Fruit fly (Drosophila melanogaster) whole organism, embryonic: ENCODE results near the gene Pif1A.

ENCODE experiments used
- Asciz ChIP-seq: fragments of 200-800 bp; sonication (Bioruptor generic); optimal IDR thresholded peaks from 2 replicates; lab custom pipeline; 2017; ENCODE audit warnings: missing biosample characterization, mild to moderate bottlenecking, missing genetic modification characterization, missing genetic modification reagents
- B-H2 ChIP-seq: fragments of 200-800 bp; sonication (Bioruptor generic); optimal IDR thresholded peaks from 2 replicates; lab custom pipeline; 2018; ENCODE audit warnings: missing biosample characterization, mild to moderate bottlenecking, missing genetic modification characterization
- Bgb ChIP-seq: fragments of 200-800 bp; sonication (Bioruptor generic); IDR thresholded peaks from 2 replicates; pipeline ENCODE4 v1.3.6; 2022; ENCODE audit warnings: missing biosample characterization, missing genetic modification characterization; ENCODE audit not compliant: partially characterized antibody
- CG10321 ChIP-seq: fragments of 200-800 bp; sonication (Bioruptor generic); IDR thresholded peaks from 2 replicates; pipeline ENCODE4 v1.3.6; 2022; ENCODE audit warnings: missing biosample characterization, missing genetic modification characterization
- CG10543 ChIP-seq: fragments of 200-800 bp; sonication (Bioruptor generic); optimal IDR thresholded peaks from 3 replicates; lab custom pipeline; 2017; ENCODE audit warnings: missing biosample characterization, mild to moderate bottlenecking, missing genetic modification characterization, moderate library complexity
- CG10959 ChIP-seq: fragments of 200-800 bp; sonication (Bioruptor generic); IDR thresholded peaks from 2 replicates; pipeline ENCODE4 v1.3.6; 2022; ENCODE audit warnings: missing biosample characterization, missing genetic modification characterization
- CG11398 ChIP-seq: fragments of 200-800 bp; sonication (Bioruptor generic); optimal IDR thresholded peaks from 2 replicates; lab custom pipeline; 2016; ENCODE audit warnings: missing biosample characterization, missing genetic modification characterization
- CG12104 ChIP-seq: fragments of 200-800 bp; sonication (Bioruptor generic); optimal IDR thresholded peaks from 3 replicates; lab custom pipeline; 2016; ENCODE audit warnings: missing biosample characterization, missing genetic modification characterization
- CG1233 ChIP-seq: fragments of 200-800 bp; sonication (Bioruptor generic); optimal IDR thresholded peaks from 4 replicates; lab custom pipeline; 2018; ENCODE audit warnings: missing biosample characterization, mild to moderate bottlenecking, missing genetic modification characterization
- CG12942 ChIP-seq: fragments of 200-800 bp; sonication (Bioruptor generic); optimal IDR thresholded peaks from 3 replicates; lab custom pipeline; 2016; ENCODE audit warnings: missing biosample characterization, missing genetic modification characterization
- CG13424 ChIP-seq: fragments of 200-800 bp; sonication (Bioruptor generic); optimal IDR thresholded peaks from 2 replicates; lab custom pipeline; 2019; ENCODE audit warnings: missing biosample characterization, mild to moderate bottlenecking, missing genetic modification characterization, moderate library complexity
- CG14965 ChIP-seq: fragments of 200-800 bp; sonication (Bioruptor generic); optimal IDR thresholded peaks from 2 replicates; lab custom pipeline; 2016; ENCODE audit warnings: missing biosample characterization, missing genetic modification characterization, borderline replicate concordance
- CG1602 ChIP-seq: fragments of 200-800 bp; sonication (Bioruptor generic); optimal IDR thresholded peaks from 3 replicates; lab custom pipeline; 2016; ENCODE audit warnings: missing biosample characterization, missing genetic modification characterization
- CG1792 ChIP-seq: fragments of 200-800 bp; sonication (Bioruptor generic); optimal IDR thresholded peaks from 2 replicates; lab custom pipeline; 2016; ENCODE audit warnings: missing biosample characterization, missing genetic modification characterization
- CG18476 ChIP-seq: fragments of 200-800 bp; sonication (Bioruptor generic); optimal IDR thresholded peaks from 2 replicates; lab custom pipeline; 2016; ENCODE audit warnings: missing biosample characterization, mild to moderate bottlenecking, missing genetic modification characterization
- CG2678 ChIP-seq: fragments of 200-800 bp; sonication (Bioruptor generic); optimal IDR thresholded peaks from 3 replicates; lab custom pipeline; 2019; ENCODE audit warnings: missing biosample characterization, mild to moderate bottlenecking, missing genetic modification characterization, moderate library complexity
- CG2875 ChIP-seq: fragments of 200-800 bp; sonication (Bioruptor generic); optimal IDR thresholded peaks from 2 replicates; lab custom pipeline; 2017; ENCODE audit warnings: missing biosample characterization, mild to moderate bottlenecking, missing genetic modification characterization, missing genetic modification reagents
- CG31224 ChIP-seq: fragments of 200-800 bp; sonication (Bioruptor generic); IDR thresholded peaks from 2 replicates; pipeline ENCODE4 v1.3.6; 2022; ENCODE audit warnings: missing biosample characterization, missing genetic modification characterization
- CG31388 ChIP-seq: fragments of 200-800 bp; sonication (Bioruptor generic); optimal IDR thresholded peaks from 2 replicates; lab custom pipeline; 2016; ENCODE audit warnings: missing biosample characterization, missing genetic modification characterization
- CG32532 ChIP-seq: fragments of 200-800 bp; sonication (Bioruptor generic); IDR thresholded peaks from 2 replicates; pipeline ENCODE4 v1.3.6; 2022; ENCODE audit warnings: missing biosample characterization, missing genetic modification characterization
- CG32767 ChIP-seq: fragments of 200-800 bp; sonication (Bioruptor generic); IDR thresholded peaks from 2 replicates; pipeline ENCODE4 v1.3.6; 2022; ENCODE audit warnings: missing biosample characterization, missing genetic modification characterization
- CG33213 ChIP-seq: fragments of 200-800 bp; sonication (Bioruptor generic); optimal IDR thresholded peaks from 3 replicates; lab custom pipeline; 2016; ENCODE audit warnings: missing biosample characterization, missing genetic modification characterization
- CG5245 ChIP-seq: fragments of 200-800 bp; sonication (Bioruptor generic); optimal IDR thresholded peaks from 3 replicates; lab custom pipeline; 2016; ENCODE audit warnings: missing biosample characterization, missing genetic modification characterization
- CG9437 ChIP-seq: fragments of 200-800 bp; sonication (Bioruptor generic); optimal IDR thresholded peaks from 2 replicates; lab custom pipeline; 2018; ENCODE audit warnings: missing biosample characterization, mild to moderate bottlenecking, missing genetic modification characterization
- Dll ChIP-seq: fragments of 200-800 bp; sonication (Bioruptor generic); IDR thresholded peaks from 4 replicates; pipeline ENCODE4 v1.3.6; 2022; ENCODE audit warnings: missing biosample characterization, missing genetic modification characterization; ENCODE audit not compliant: partially characterized antibody
- ERR ChIP-seq: fragments of 200-800 bp; sonication (Bioruptor generic); optimal IDR thresholded peaks from 2 replicates; lab custom pipeline; 2016; ENCODE audit warnings: missing biosample characterization, missing genetic modification characterization
- HHEX ChIP-seq: fragments of 200-800 bp; sonication (Bioruptor generic); optimal IDR thresholded peaks from 3 replicates; lab custom pipeline; 2017; ENCODE audit warnings: missing biosample characterization, mild to moderate bottlenecking, missing genetic modification characterization, missing genetic modification reagents
- HmgD ChIP-seq: fragments of 200-800 bp; sonication (Bioruptor generic); optimal IDR thresholded peaks from 3 replicates; lab custom pipeline; 2016; ENCODE audit warnings: missing biosample characterization, missing genetic modification characterization
- Max ChIP-seq: fragments of 200-800 bp; sonication (Bioruptor generic); optimal IDR thresholded peaks from 2 replicates; lab custom pipeline; 2016; ENCODE audit warnings: missing biosample characterization, mild to moderate bottlenecking, missing genetic modification characterization
- Neu2 ChIP-seq: fragments of 200-800 bp; sonication (Bioruptor generic); optimal IDR thresholded peaks from 3 replicates; lab custom pipeline; 2016; ENCODE audit warnings: missing biosample characterization, missing genetic modification characterization, borderline replicate concordance
- Scr ChIP-seq: fragments of 200-800 bp; sonication (Bioruptor generic); IDR thresholded peaks from 2 replicates; pipeline ENCODE4 v1.3.6; 2022; ENCODE audit warnings: missing biosample characterization, missing genetic modification characterization; ENCODE audit not compliant: partially characterized antibody
- Sox102F ChIP-seq: fragments of 200-800 bp; sonication (Bioruptor generic); optimal IDR thresholded peaks from 2 replicates; lab custom pipeline; 2018; ENCODE audit warnings: missing biosample characterization, mild to moderate bottlenecking, missing genetic modification characterization, moderate library complexity
- Trl ChIP-seq, 3 experiments: fragments of >200 bp in 2 of 3; fragments of 200-800 bp in 1 of 3; sonication (Bioruptor generic) in 1 of 3; optimal IDR thresholded peaks; 2 replicates in 1 of 3; 3 replicates in 2 of 3; lab custom pipeline; 2016 to 2017; ENCODE audit warnings: missing biosample characterization in 1 of 3, missing genetic modification characterization in 1 of 3
- ash1 ChIP-seq: fragments of 200-800 bp; sonication (Bioruptor generic); optimal IDR thresholded peaks from 2 replicates; lab custom pipeline; 2018; ENCODE audit warnings: missing biosample characterization, mild to moderate bottlenecking, missing genetic modification characterization
- bigmax ChIP-seq: fragments of 200-800 bp; sonication (Bioruptor generic); optimal IDR thresholded peaks from 2 replicates; lab custom pipeline; 2018; ENCODE audit warnings: missing biosample characterization, mild to moderate bottlenecking, missing genetic modification characterization
- cas ChIP-seq: fragments of 200-800 bp; sonication (Bioruptor generic); IDR thresholded peaks from 2 replicates; pipeline ENCODE4 v1.3.6; 2022; ENCODE audit warnings: missing biosample characterization, missing genetic modification characterization
- chm ChIP-seq: fragments of 200-800 bp; sonication (Bioruptor generic); IDR thresholded peaks from 2 replicates; pipeline ENCODE4 v1.3.6; 2022; ENCODE audit warnings: missing biosample characterization, missing genetic modification characterization
- emc ChIP-seq: fragments of 200-800 bp; sonication (Bioruptor generic); optimal IDR thresholded peaks from 2 replicates; lab custom pipeline; 2016; ENCODE audit warnings: missing biosample characterization, missing genetic modification characterization
- gfzf ChIP-seq: fragments of 200-800 bp; sonication (Bioruptor generic); optimal IDR thresholded peaks from 2 replicates; lab custom pipeline; 2016; ENCODE audit warnings: missing biosample characterization, mild to moderate bottlenecking, missing genetic modification characterization, moderate library complexity
- gsb ChIP-seq: fragments of 200-800 bp; sonication (Bioruptor generic); IDR thresholded peaks from 2 replicates; pipeline ENCODE4 v1.3.6; 2022; ENCODE audit warnings: missing biosample characterization, missing genetic modification characterization
- ham ChIP-seq: fragments of 200-800 bp; sonication (Bioruptor generic); IDR thresholded peaks from 2 replicates; pipeline ENCODE4 v1.3.6; 2022; ENCODE audit warnings: missing biosample characterization, missing genetic modification characterization
- nmo ChIP-seq: fragments of 200-800 bp; sonication (Bioruptor generic); optimal IDR thresholded peaks from 2 replicates; lab custom pipeline; 2018; ENCODE audit warnings: missing biosample characterization, mild to moderate bottlenecking, missing genetic modification characterization, moderate library complexity
- phol ChIP-seq: fragments of 200-800 bp; sonication (Bioruptor generic); optimal IDR thresholded peaks from 3 replicates; lab custom pipeline; 2018; ENCODE audit warnings: missing biosample characterization, mild to moderate bottlenecking, missing genetic modification characterization, moderate library complexity
- pnt ChIP-seq: fragments of 200-800 bp; sonication (Bioruptor generic); optimal IDR thresholded peaks from 3 replicates; lab custom pipeline; 2016; ENCODE audit warnings: missing biosample characterization, missing genetic modification characterization
- scrt ChIP-seq: fragments of 200-800 bp; sonication (Bioruptor generic); optimal IDR thresholded peaks from 2 replicates; lab custom pipeline; 2018; ENCODE audit warnings: missing biosample characterization, mild to moderate bottlenecking, missing genetic modification characterization, moderate library complexity
- slou ChIP-seq: fragments of 200-800 bp; sonication (Bioruptor generic); optimal IDR thresholded peaks from 3 replicates; lab custom pipeline; 2016; ENCODE audit warnings: missing biosample characterization, missing genetic modification characterization
- sob ChIP-seq: fragments of 200-800 bp; sonication (Bioruptor generic); IDR thresholded peaks from 2 replicates; pipeline ENCODE4 v1.3.6; 2022; ENCODE audit warnings: missing biosample characterization, missing genetic modification characterization
- ssp ChIP-seq: fragments of 200-800 bp; sonication (Bioruptor generic); IDR thresholded peaks from 2 replicates; pipeline ENCODE4 v1.3.6; 2022; ENCODE audit warnings: missing biosample characterization, missing genetic modification characterization
- stc ChIP-seq: fragments of 200-800 bp; sonication (Bioruptor generic); IDR thresholded peaks from 2 replicates; pipeline ENCODE4 v1.3.6; 2022; ENCODE audit warnings: missing biosample characterization, missing genetic modification characterization
- vvl ChIP-seq: fragments of 200-800 bp; sonication (Bioruptor generic); IDR thresholded peaks from 2 replicates; pipeline ENCODE4 v1.3.6; 2022; ENCODE audit warnings: missing biosample characterization, missing genetic modification characterization

Pif1A gene

dm6 chr3R:8820428-8820912 lies 19.5 kb upstream of the Pif1A start, which contains the start of gene aqz (continued):
- TF ChIP-seq CG31224 (GFP tag; lab: Robert Waterston, UW) (no peak), CG10543 (GFP tag; lab: Kevin White, UChicago) (peak; percentile 85), pnt (GFP tag; lab: Kevin White, UChicago) (peak; percentile 15), Trl (optimal IDR thresholded peaks at IDR 0.05; lab: Kevin White, UChicago) (no peak), Trl (GFP tag; optimal IDR thresholded peaks at IDR 0.05; lab: Kevin White, UChicago) (peak; percentile 73), CG33213 (GFP tag; lab: Kevin White, UChicago) (peak; percentile 92), CG11398 (GFP tag; lab: Kevin White, UChicago) (peak; percentile 53), gsb (peak; percentile 49; the same call in 1 of the 2 replicates), CG2678 (tag; lab: Kevin White, UChicago) (peak; percentile 56), Scr (GFP tag; lab: Robert Waterston, UW) (peak; percentile 54), Bgb (GFP tag; lab: Robert Waterston, UW) (peak; percentile 81), slou (GFP tag; lab: Kevin White, UChicago) (peak; percentile 8), gfzf (GFP tag; lab: Kevin White, UChicago) (peak; percentile 80), stc (GFP tag; lab: Robert Waterston, UW) (peak; percentile 43; the same call in 1 of the 2 replicates), CG14965 (no peak), CG13424 (tag; lab: Kevin White, UChicago) (peak; percentile 32), B-H2 (peak; percentile 74), ERR (GFP tag; lab: Kevin White, UChicago) (peak; percentile 73), HmgD (GFP tag; lab: Kevin White, UChicago) (peak; percentile 81), sob (GFP tag; lab: Robert Waterston, UW) (peak; percentile 72), vvl (peak; percentile 85), Max (GFP tag; lab: Kevin White, UChicago) (no peak), CG32767 (GFP tag; lab: Robert Waterston, UW) (peak; percentile 98), ham (GFP tag; lab: Robert Waterston, UW) (peak; percentile 49; the same call in 1 of the 2 replicates), ssp (peak; percentile 92), ash1 (GFP tag; lab: Kevin White, UChicago) (peak; percentile 78), Dll (peak; percentile 49; the same call in 1 of the 4 replicates), nmo (peak; percentile 58), CG12104 (no peak), CG10321 (GFP tag; lab: Robert Waterston, UW) (peak; percentile 7; the same call in 1 of the 2 replicates), emc (GFP tag; lab: Kevin White, UChicago) (no peak), CG1233 (GFP tag; lab: Kevin White, UChicago) (peak; percentile 68), HHEX (GFP tag; lab: Kevin White, UChicago) (peak; percentile 63), CG9437 (GFP tag; lab: Kevin White, UChicago) (no peak), Asciz (GFP tag; lab: Kevin White, UChicago) (peak; percentile 64), scrt (peak; percentile 74), phol (tag; lab: Kevin White, UChicago) (peak; percentile 64), CG5245 (GFP tag; lab: Kevin White, UChicago) (no peak), CG32532 (GFP tag; lab: Robert Waterston, UW) (peak; percentile 70), CG31388 (GFP tag; lab: Kevin White, UChicago) (no peak), CG2875 (no peak), CG1792 (GFP tag; lab: Kevin White, UChicago) (peak; percentile 53), CG1602 (GFP tag; lab: Kevin White, UChicago) (no peak), Sox102F (GFP tag; lab: Kevin White, UChicago) (no peak), cas (GFP tag; lab: Robert Waterston, UW) (no peak), CG18476 (GFP tag; lab: Kevin White, UChicago) (peak; percentile 3), bigmax (GFP tag; lab: Kevin White, UChicago) (peak; percentile 38), Neu2 (GFP tag; lab: Kevin White, UChicago) (peak; percentile 91), CG12942 (GFP tag; lab: Kevin White, UChicago) (peak; percentile 28), chm (peak; percentile 95), CG10959 (GFP tag; lab: Robert Waterston, UW) (no peak; the same call in 1 of the 2 replicates)
